Worm (Caenorhabditis elegans): ENCODE data around the gene Y55F3BL.4.

- no peak for TF ChIP-seq W03F9.2 (tag; optimal IDR thresholded peaks at IDR 0.05)
- no peak for TF ChIP-seq him-1 (tag; optimal IDR thresholded peaks at IDR 0.05)
These were observed 41.4 kb upstream of the Y55F3BL.4 start, which contains the start of gene col-103 for ce11 chrIV:763377-764063.

All from whole organism, L4/young adult.